Worm (Caenorhabditis elegans): Measurements from ENCODE around the gene unc-4.

ce11 chrII:9920468-9920867 is 20.3 kb upstream of the unc-4 start, which contains the start of gene pho-10:
- TF ChIP-seq flt-1 (GFP tag; IDR thresholded peaks at IDR 0.05) (no peak), ama-1 (optimal IDR thresholded peaks at IDR 0.05) (no peak), ceh-13 (GFP tag; optimal IDR thresholded peaks at IDR 0.05) (no peak), pes-1 (GFP tag; IDR thresholded peaks at IDR 0.05) (no peak), F13C5.2 (tag; optimal IDR thresholded peaks at IDR 0.05) (no peak), tra-4 (tag; optimal IDR thresholded peaks at IDR 0.05) (no peak), aly-1 (tag; optimal IDR thresholded peaks at IDR 0.05) (no peak), hmbx-1 (tag; optimal IDR thresholded peaks at IDR 0.05) (no peak), tbx-37 (GFP tag; conservative IDR thresholded peaks at IDR 0.05) (no peak), hmg-4 (GFP tag; optimal IDR thresholded peaks at IDR 0.05) (no peak), scrt-1 (GFP tag; IDR thresholded peaks at IDR 0.05) (no peak), ceh-36 (tag; optimal IDR thresholded peaks at IDR 0.05) (no peak), ets-7 (tag; optimal IDR thresholded peaks at IDR 0.05) (no peak), B0310.2 (tag; optimal IDR thresholded peaks at IDR 0.05) (no peak)

Measured in whole organism, early embryonic.